Worm (Caenorhabditis elegans): ENCODE data around the gene srw-29.

The srw-29 gene

DNA sequence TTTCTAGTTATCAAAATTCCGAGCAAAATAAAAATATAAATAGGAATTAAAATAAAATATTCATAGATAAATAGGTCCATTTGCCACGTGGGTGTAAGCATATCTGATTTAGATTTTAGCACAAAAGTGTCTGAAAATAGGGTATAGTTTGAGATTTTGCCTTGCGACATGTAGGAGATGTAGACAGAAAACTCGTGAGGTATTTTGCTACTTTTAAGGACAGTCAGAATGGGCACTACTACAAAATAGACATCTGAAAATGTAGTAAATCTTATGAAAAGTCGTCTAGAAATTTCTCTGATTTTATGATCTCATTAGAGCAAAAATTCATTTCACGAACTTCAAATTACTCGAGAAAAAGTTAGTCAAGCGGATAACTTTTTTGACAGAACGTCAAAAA is 49.7 kb downstream of the srw-29 start, which contains the start of gene srv-34:
Gene srv-34 (minus strand): TSS at position 101 of the 400 bp plus-strand sequence.
- TF ChIP-seq hmbx-1 (tag; optimal IDR thresholded peaks at IDR 0.05) (no peak), ets-7 (tag; optimal IDR thresholded peaks at IDR 0.05) (no peak), tbx-37 (GFP tag; conservative IDR thresholded peaks at IDR 0.05) (no peak), pes-1 (GFP tag; IDR thresholded peaks at IDR 0.05) (no peak), B0310.2 (tag; optimal IDR thresholded peaks at IDR 0.05) (no peak), hmg-4 (GFP tag; optimal IDR thresholded peaks at IDR 0.05) (no peak), tra-4 (tag; optimal IDR thresholded peaks at IDR 0.05) (no peak), ama-1 (optimal IDR thresholded peaks at IDR 0.05) (no peak), tbx-11 (GFP tag; IDR thresholded peaks at IDR 0.05) (no peak), F13C5.2 (tag; optimal IDR thresholded peaks at IDR 0.05) (no peak), hnd-1 (tag; optimal IDR thresholded peaks at IDR 0.05) (no peak), sea-1 (GFP tag; conservative IDR thresholded peaks at IDR 0.05) (no peak), ceh-13 (GFP tag; optimal IDR thresholded peaks at IDR 0.05) (no peak), ceh-36 (tag; optimal IDR thresholded peaks at IDR 0.05) (no peak), flt-1 (GFP tag; IDR thresholded peaks at IDR 0.05) (no peak), scrt-1 (GFP tag; IDR thresholded peaks at IDR 0.05) (no peak), aly-1 (tag; optimal IDR thresholded peaks at IDR 0.05) (no peak)

All from whole organism, early embryonic.